Worm (Caenorhabditis elegans): ENCODE results near the gene scav-5.
A peak's percentile ranks its signal among the peaks of the same experiment; 100 is the strongest.

Gene scav-5

DNA sequence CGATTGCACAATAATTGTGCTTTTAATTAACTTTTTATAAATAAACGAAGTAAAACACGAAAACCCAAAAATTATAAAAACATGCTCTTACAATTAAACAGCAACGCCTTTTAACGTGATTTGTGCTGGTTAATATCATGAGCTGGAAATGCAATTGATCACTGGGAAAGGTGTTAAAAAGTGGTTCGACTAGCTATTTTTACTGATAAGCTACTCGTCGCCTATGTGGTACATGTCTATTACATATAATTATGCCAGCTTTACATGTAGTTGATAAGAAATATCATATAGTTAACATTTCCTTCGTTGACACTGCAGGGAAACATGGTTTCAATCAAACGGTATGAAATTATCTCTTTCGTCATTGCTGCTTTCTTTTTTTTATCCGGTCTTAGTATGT lies at the start of gene scav-5:
Gene scav-5, plus strand, starts transcription at position 297 of the 400 bp plus-strand sequence.
- TF ChIP-seq ztf-29 (GFP tag; IDR thresholded peaks at IDR 0.05), result no peak
- TF ChIP-seq flt-1 (GFP tag; IDR thresholded peaks at IDR 0.05), result no peak
- no peak for TF ChIP-seq T22C8.4 (GFP tag; IDR thresholded peaks at IDR 0.05)
- TF ChIP-seq cog-1 (tag; optimal IDR thresholded peaks at IDR 0.05), result no peak
- no peak for TF ChIP-seq tab-1 (GFP tag; IDR thresholded peaks at IDR 0.05)
- TF ChIP-seq med-1 (GFP tag; optimal IDR thresholded peaks at IDR 0.05; ENCODE audit: insufficient read depth), result no peak
- no peak for TF ChIP-seq ref-1 (GFP tag; conservative IDR thresholded peaks at IDR 0.05)
- no peak for TF ChIP-seq ztf-23 (GFP tag; IDR thresholded peaks at IDR 0.05)
- TF ChIP-seq klf-2 (GFP tag; conservative IDR thresholded peaks at IDR 0.05), result no peak

DNA sequence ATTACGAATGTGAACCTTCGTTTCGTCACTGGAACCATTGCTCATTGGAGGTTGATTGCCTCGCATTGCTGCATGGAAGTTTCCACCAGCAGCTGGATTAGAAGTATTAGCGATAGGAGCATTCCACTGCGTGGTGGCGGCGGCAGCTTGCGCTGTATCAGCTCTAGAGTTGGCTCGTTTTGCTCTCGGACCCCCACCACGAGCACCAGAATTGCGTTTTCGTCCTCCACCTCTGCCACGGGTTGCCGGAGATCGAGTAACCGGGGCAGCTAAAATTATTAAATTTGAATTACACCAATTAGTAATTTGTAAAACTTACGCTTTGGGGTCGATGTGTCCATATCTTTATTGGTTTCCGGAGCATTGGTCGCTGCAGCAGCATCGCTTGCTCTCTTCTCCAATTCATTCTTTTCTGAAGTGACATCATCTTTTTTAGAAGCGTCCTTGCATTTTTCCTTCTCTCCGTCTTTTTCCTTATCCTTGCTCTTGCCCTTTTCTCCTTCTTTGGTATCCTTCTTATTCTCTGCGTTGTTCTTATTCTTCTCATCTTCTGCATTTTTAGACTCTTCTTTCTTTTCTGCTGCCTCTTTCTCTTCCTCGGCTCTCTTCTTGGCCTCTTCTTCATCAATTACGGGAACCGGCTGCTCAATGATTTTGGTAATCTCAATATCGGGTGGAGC lies 43.9 kb upstream of the scav-5 start:
- TF ChIP-seq T22C8.4 (GFP tag; IDR thresholded peaks at IDR 0.05) (no peak), tab-1 (GFP tag; IDR thresholded peaks at IDR 0.05) (no peak), ztf-23 (GFP tag; IDR thresholded peaks at IDR 0.05) (no peak), ref-1 (GFP tag; conservative IDR thresholded peaks at IDR 0.05) (no peak), flt-1 (GFP tag; IDR thresholded peaks at IDR 0.05) (no peak), ztf-29 (GFP tag; IDR thresholded peaks at IDR 0.05) (no peak), med-1 (GFP tag; optimal IDR thresholded peaks at IDR 0.05; ENCODE audit: insufficient read depth) (no peak), klf-2 (GFP tag; conservative IDR thresholded peaks at IDR 0.05) (no peak), cog-1 (tag; optimal IDR thresholded peaks at IDR 0.05) (no peak)

DNA sequence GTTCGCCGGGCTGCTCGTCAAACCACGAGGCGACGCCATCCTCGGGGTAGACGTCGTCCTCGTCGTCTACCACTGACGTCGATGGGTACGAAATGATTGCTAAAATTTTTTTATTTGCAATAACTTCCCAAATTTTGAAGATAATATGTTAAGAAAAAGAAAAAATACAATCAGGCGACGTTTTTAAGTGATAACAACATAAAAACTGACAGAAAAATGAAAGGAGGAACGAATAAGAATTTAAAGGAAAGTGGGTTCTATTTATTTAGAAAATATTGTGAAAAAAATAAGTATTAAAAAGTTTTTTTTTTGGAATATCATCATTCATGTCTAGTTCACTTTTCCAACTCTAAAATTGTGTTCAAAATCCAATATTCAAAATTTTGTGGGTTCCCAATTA lies 36.0 kb upstream of the scav-5 start, which contains the start of gene dpy-22:
Gene dpy-22, minus strand, starts transcription at position 101 of the 400 bp plus-strand sequence.
- TF ChIP-seq klf-2 (GFP tag; conservative IDR thresholded peaks at IDR 0.05) (no peak), T22C8.4 (GFP tag; IDR thresholded peaks at IDR 0.05) (no peak), cog-1 (tag; optimal IDR thresholded peaks at IDR 0.05) (no peak), ztf-29 (GFP tag; IDR thresholded peaks at IDR 0.05) (no peak), med-1 (GFP tag; optimal IDR thresholded peaks at IDR 0.05; ENCODE audit: insufficient read depth) (no peak), ref-1 (GFP tag; conservative IDR thresholded peaks at IDR 0.05) (no peak), ztf-23 (GFP tag; IDR thresholded peaks at IDR 0.05) (no peak), flt-1 (GFP tag; IDR thresholded peaks at IDR 0.05) (no peak), tab-1 (GFP tag; IDR thresholded peaks at IDR 0.05) (no peak)

DNA sequence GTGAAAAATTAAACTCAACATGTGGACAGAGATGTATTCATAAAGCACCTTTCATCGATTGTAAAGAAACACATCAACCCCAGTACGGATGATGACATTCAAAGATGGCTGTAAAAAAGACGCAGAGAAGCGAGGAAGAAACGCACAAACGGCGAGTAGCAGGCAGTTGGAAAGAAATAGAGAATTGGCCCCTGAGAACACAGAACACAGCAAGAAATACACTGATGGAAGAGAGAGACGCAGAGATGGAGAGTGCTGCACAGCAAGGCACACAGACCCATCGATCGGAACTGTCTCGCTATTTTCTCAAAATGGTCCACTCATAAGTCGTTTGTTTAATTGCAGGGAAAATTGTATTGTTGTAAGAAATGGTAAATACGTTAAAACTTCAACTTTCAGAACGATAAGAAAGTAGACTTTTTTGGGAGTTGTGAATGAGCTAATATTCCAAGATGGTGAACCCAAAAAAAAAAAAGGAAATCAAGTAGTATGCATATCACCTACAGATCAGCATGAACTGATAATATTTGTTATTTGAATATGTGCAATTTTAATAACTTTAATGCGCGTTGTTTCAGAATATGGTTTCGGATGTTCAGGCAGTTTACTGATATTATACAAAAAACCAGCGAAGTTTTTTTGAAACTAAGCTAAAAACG lies 35.4 kb upstream of the scav-5 start:
- TF ChIP-seq T22C8.4 (GFP tag; IDR thresholded peaks at IDR 0.05) (peak; percentile 44; the same call in 1 of the 2 replicates), klf-2 (GFP tag; conservative IDR thresholded peaks at IDR 0.05) (no peak), ztf-29 (GFP tag; IDR thresholded peaks at IDR 0.05) (no peak)

DNA sequence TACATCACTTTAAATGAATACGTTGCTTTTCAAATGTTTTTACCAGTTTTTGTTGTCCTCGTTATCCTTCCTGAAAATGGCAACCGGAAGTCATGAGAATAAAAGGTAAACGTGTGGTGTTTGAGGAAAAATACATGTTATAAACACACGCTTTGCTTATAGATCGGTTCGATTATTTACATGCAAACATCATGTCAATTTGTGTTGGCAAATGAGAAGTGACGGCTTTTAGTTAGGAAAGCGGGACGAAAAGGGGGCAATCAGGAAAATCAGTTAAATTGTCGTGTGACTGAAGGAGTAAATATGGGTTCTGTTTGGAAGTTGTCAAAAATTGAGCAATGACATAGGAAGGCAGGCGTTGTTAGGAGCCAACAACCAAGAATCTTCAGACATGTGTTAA lies 26.9 kb upstream of the scav-5 start, which contains the start of gene rrc-1:
Gene rrc-1, minus strand, starts transcription at position 74 of the 400 bp plus-strand sequence.
- TF ChIP-seq T22C8.4 (GFP tag; IDR thresholded peaks at IDR 0.05) (no peak), ref-1 (GFP tag; conservative IDR thresholded peaks at IDR 0.05) (no peak), tab-1 (GFP tag; IDR thresholded peaks at IDR 0.05) (no peak), ztf-29 (GFP tag; IDR thresholded peaks at IDR 0.05) (no peak), cog-1 (tag; optimal IDR thresholded peaks at IDR 0.05) (no peak), ztf-23 (GFP tag; IDR thresholded peaks at IDR 0.05) (no peak), med-1 (GFP tag; optimal IDR thresholded peaks at IDR 0.05; ENCODE audit: insufficient read depth) (no peak), flt-1 (GFP tag; IDR thresholded peaks at IDR 0.05) (no peak), klf-2 (GFP tag; conservative IDR thresholded peaks at IDR 0.05) (no peak)

DNA sequence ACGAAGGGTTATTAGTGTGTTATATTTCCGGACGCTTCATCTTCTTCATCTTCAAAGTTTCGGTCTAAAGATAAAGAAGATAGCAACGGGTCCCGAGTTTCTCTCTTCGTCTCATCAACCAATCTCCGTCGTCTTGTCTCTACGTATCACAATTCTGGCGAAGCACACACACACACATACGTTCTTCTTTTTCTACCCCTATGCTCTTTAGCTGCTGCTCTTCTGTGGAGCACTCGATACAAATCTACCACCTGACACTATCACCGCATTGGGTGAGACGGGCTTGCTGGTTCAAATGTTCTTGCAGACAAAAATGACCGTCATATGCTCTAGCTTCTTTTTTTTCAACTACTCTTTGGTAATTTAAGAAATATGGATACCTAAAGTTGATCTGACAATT lies 25.8 kb upstream of the scav-5 start:
- TF ChIP-seq tab-1 (GFP tag; IDR thresholded peaks at IDR 0.05) (no peak), ztf-23 (GFP tag; IDR thresholded peaks at IDR 0.05) (no peak), klf-2 (GFP tag; conservative IDR thresholded peaks at IDR 0.05) (no peak), ref-1 (GFP tag; conservative IDR thresholded peaks at IDR 0.05) (no peak), cog-1 (tag; optimal IDR thresholded peaks at IDR 0.05) (no peak), T22C8.4 (GFP tag; IDR thresholded peaks at IDR 0.05) (no peak), ztf-29 (GFP tag; IDR thresholded peaks at IDR 0.05) (no peak), flt-1 (GFP tag; IDR thresholded peaks at IDR 0.05) (no peak), med-1 (GFP tag; optimal IDR thresholded peaks at IDR 0.05; ENCODE audit: insufficient read depth) (no peak)

DNA sequence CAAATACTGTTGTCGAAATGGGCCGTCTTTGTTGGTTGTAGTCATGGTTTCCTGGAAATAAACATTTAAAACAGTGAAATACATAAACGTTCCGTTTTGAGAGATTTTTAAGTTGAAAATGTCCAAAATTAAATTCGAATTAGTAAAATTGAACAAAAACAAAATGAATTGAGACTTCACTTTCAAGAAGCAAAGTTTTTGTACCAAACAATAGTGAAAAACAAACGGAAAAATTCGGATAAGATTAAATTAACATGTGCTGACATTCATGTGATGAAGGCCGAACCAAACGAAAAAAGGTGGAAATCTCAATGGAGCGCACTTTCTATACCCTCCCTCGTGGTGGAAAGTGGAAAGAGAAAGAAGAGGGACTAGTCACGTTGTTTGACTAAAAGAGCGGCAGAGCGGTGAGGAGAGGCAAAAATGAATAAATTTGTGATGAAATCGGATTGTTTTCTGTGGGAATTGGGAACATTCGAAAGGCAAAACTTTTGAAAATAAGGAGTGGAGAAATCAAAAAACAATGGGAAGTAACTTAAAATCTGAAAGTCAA lies 20.1 kb upstream of the scav-5 start, which contains the start of gene ipla-2:
Gene ipla-2, minus strand, starts transcription at position 51 of the 553 bp plus-strand sequence.
- TF ChIP-seq med-1 (GFP tag; optimal IDR thresholded peaks at IDR 0.05; ENCODE audit: insufficient read depth) (no peak), ztf-29 (GFP tag; IDR thresholded peaks at IDR 0.05) (no peak), cog-1 (tag; optimal IDR thresholded peaks at IDR 0.05) (peak; percentile 7), ztf-23 (GFP tag; IDR thresholded peaks at IDR 0.05) (no peak), klf-2 (GFP tag; conservative IDR thresholded peaks at IDR 0.05) (no peak), ref-1 (GFP tag; conservative IDR thresholded peaks at IDR 0.05) (no peak), T22C8.4 (GFP tag; IDR thresholded peaks at IDR 0.05) (no peak)

DNA sequence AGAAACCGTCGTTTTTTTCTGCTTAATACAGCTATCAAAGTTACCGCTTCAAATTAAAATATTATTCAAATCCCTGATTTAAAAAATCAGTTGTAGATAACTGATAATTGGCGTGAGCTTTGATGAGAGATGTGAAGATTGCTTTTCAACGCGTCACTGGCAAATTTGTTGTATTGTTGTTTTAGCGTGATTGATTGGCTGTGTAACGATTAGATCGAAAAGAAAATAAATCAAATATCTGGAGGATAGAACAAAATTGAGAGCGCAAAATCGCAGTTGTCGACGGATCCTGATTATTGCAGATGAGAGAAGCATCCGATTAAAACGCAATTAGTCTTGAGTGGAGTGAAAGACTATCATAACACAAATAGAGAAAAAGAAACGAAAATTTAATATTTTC lies 17.3 kb upstream of the scav-5 start:
- TF ChIP-seq ref-1 (GFP tag; conservative IDR thresholded peaks at IDR 0.05) (no peak), tab-1 (GFP tag; IDR thresholded peaks at IDR 0.05) (no peak), cog-1 (tag; optimal IDR thresholded peaks at IDR 0.05) (no peak), med-1 (GFP tag; optimal IDR thresholded peaks at IDR 0.05; ENCODE audit: insufficient read depth) (no peak), T22C8.4 (GFP tag; IDR thresholded peaks at IDR 0.05) (no peak), ztf-23 (GFP tag; IDR thresholded peaks at IDR 0.05) (no peak), flt-1 (GFP tag; IDR thresholded peaks at IDR 0.05) (no peak)

DNA sequence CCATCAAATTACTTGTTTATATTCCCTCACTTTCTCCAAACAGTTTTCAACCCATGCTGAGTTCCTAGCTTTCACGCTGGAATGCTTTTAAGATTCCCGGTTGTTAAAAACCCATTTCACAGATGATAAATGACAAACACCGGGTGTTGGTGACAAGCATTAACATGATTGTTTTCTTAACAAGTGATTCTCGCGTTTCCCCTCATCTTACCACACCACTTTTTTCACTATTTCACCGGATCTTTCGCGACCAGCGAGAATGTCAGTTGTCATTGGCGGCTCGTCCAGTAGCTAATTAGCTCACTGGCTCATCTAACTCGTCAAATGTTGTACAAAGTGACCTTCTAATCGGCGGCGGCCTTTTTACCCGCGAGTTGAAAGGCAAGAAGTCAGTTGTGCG lies 16.1 kb upstream of the scav-5 start:
- TF ChIP-seq klf-2 (GFP tag; conservative IDR thresholded peaks at IDR 0.05), result no peak
- TF ChIP-seq cog-1 (tag; optimal IDR thresholded peaks at IDR 0.05), result no peak
- TF ChIP-seq ztf-23 (GFP tag; IDR thresholded peaks at IDR 0.05), result no peak
- TF ChIP-seq tab-1 (GFP tag; IDR thresholded peaks at IDR 0.05), result no peak
- no peak for TF ChIP-seq ref-1 (GFP tag; conservative IDR thresholded peaks at IDR 0.05)
- TF ChIP-seq T22C8.4 (GFP tag; IDR thresholded peaks at IDR 0.05), result no peak
- TF ChIP-seq flt-1 (GFP tag; IDR thresholded peaks at IDR 0.05), result no peak
- TF ChIP-seq ztf-29 (GFP tag; IDR thresholded peaks at IDR 0.05), result no peak
- no peak for TF ChIP-seq med-1 (GFP tag; optimal IDR thresholded peaks at IDR 0.05; ENCODE audit: insufficient read depth)
